Worm (Caenorhabditis elegans) whole organism, young adult: Measurements from ENCODE around the gene rgr-1.

ENCODE experiments used
- C06A6.2 ChIP-seq: fragments of 200-800 bp; sonication (Bioruptor generic); conservative IDR thresholded peaks from 2 replicates; pipeline ENCODE4 v1.3.6; 2022; ENCODE audit warnings: missing genetic modification characterization, missing compliant biosample characterization
- D2030.7 ChIP-seq: fragments of 200-800 bp; sonication (Bioruptor generic); IDR thresholded peaks from 2 replicates; pipeline ENCODE4 v1.3.6; 2022; ENCODE audit warnings: missing genetic modification reagents, missing genetic modification characterization, missing compliant biosample characterization
- F10E7.11 ChIP-seq: sonication (generic microtip); optimal IDR thresholded peaks from 2 replicates; lab custom pipeline; 2017; ENCODE audit warnings: mild to moderate bottlenecking, missing genetic modification characterization, moderate library complexity, missing compliant biosample characterization
- F33H1.4 ChIP-seq: fragments of 200-800 bp; sonication (Bioruptor generic); IDR thresholded peaks from 2 replicates; pipeline ENCODE4 v1.3.6; 2022; ENCODE audit warnings: missing genetic modification reagents, missing genetic modification characterization, missing compliant biosample characterization
- F39B2.1 ChIP-seq: fragments of 200-800 bp; sonication (Bioruptor generic); IDR thresholded peaks from 2 replicates; pipeline ENCODE4 v1.3.6; 2022; ENCODE audit warnings: missing genetic modification reagents, missing genetic modification characterization, missing compliant biosample characterization
- F49E8.2 ChIP-seq: sonication (generic microtip); optimal IDR thresholded peaks from 3 replicates; lab custom pipeline; 2017; ENCODE audit warnings: missing genetic modification characterization, mild to moderate bottlenecking, missing compliant biosample characterization, antibody characterized with exemption, moderate library complexity; ENCODE audit not compliant: insufficient read depth
- K12H6.12 ChIP-seq: fragments of 200-800 bp; sonication (Bioruptor generic); optimal IDR thresholded peaks from 2 replicates; lab custom pipeline; 2018; ENCODE audit warnings: mild to moderate bottlenecking, missing genetic modification characterization, missing compliant biosample characterization
- T26A5.8 ChIP-seq: sonication (generic microtip); optimal IDR thresholded peaks from 2 replicates; lab custom pipeline; 2016; ENCODE audit warnings: missing genetic modification characterization, missing compliant biosample characterization
- ZK185.1 ChIP-seq: sonication (generic microtip); optimal IDR thresholded peaks from 2 replicates; lab custom pipeline; 2016; ENCODE audit warnings: mild to moderate bottlenecking, missing genetic modification characterization, missing compliant biosample characterization; ENCODE audit not compliant: poor library complexity, severe bottlenecking
- athp-1 ChIP-seq: sonication (generic microtip); optimal IDR thresholded peaks from 2 replicates; lab custom pipeline; 2017; ENCODE audit warnings: mild to moderate bottlenecking, missing genetic modification characterization, missing compliant biosample characterization
- attf-3 ChIP-seq: fragments of 200-800 bp; sonication (Bioruptor generic); conservative IDR thresholded peaks from 2 replicates; pipeline ENCODE4 v1.3.6; 2022; ENCODE audit warnings: missing genetic modification reagents, missing genetic modification characterization, missing compliant biosample characterization
- cebp-2 ChIP-seq: fragments of 200-800 bp; sonication (Bioruptor generic); IDR thresholded peaks from 2 replicates; pipeline ENCODE4 v1.3.6; 2022; ENCODE audit warnings: missing genetic modification characterization, missing compliant biosample characterization
- ceh-40 ChIP-seq: fragments of 200-800 bp; sonication (Bioruptor generic); IDR thresholded peaks from 2 replicates; pipeline ENCODE4 v1.3.6; 2022; ENCODE audit warnings: missing genetic modification characterization, missing compliant biosample characterization
- ceh-79 ChIP-seq: sonication (generic microtip); optimal IDR thresholded peaks from 2 replicates; lab custom pipeline; 2017; ENCODE audit warnings: mild to moderate bottlenecking, missing genetic modification characterization, missing compliant biosample characterization
- chd-7 ChIP-seq: sonication (generic microtip); optimal IDR thresholded peaks from 2 replicates; lab custom pipeline; 2016; ENCODE audit warnings: mild to moderate bottlenecking, missing genetic modification characterization, moderate library complexity, missing compliant biosample characterization
- dpl-1 ChIP-seq: fragments of 150-350 bp; optimal IDR thresholded peaks from 2 replicates; lab custom pipeline; 2014; ENCODE audit warnings: missing biosample characterization, missing genetic modification reagents, missing genetic modification characterization
- egrh-3 ChIP-seq: fragments of 200-800 bp; sonication (Bioruptor generic); IDR thresholded peaks from 2 replicates; pipeline ENCODE4 v1.3.6; 2022; ENCODE audit warnings: missing genetic modification reagents, missing genetic modification characterization, missing compliant biosample characterization
- ekl-4 ChIP-seq: fragments of 200-800 bp; sonication (Bioruptor generic); IDR thresholded peaks from 2 replicates; pipeline ENCODE4 v1.3.6; 2022; ENCODE audit warnings: missing genetic modification reagents, missing genetic modification characterization, missing compliant biosample characterization
- him-1 ChIP-seq: sonication (generic microtip); optimal IDR thresholded peaks from 2 replicates; lab custom pipeline; 2016; ENCODE audit warnings: missing genotype, missing genetic modification reagents, missing genetic modification characterization, missing compliant biosample characterization
- hmg-1.2 ChIP-seq: fragments of 200-800 bp; sonication (Bioruptor generic); IDR thresholded peaks from 2 replicates; pipeline ENCODE4 v1.3.6; 2022; ENCODE audit warnings: missing genetic modification reagents, missing genetic modification characterization, missing compliant biosample characterization
- lag-1 ChIP-seq: fragments of 200-800 bp; sonication (Bioruptor generic); IDR thresholded peaks from 2 replicates; pipeline ENCODE4 v1.3.6; 2022; ENCODE audit warnings: missing genetic modification reagents, missing genetic modification characterization, missing compliant biosample characterization
- let-607 ChIP-seq, 2 experiments: fragments of 200-800 bp in 1 of 2; sonication (Bioruptor generic) in 1 of 2; sonication (generic microtip) in 1 of 2; optimal IDR thresholded peaks; 2 replicates each; lab custom pipeline; 2016 to 2018; ENCODE audit warnings: mild to moderate bottlenecking in 2 of 2, missing compliant biosample characterization in 2 of 2, missing genetic modification characterization in 2 of 2, moderate library complexity in 2 of 2, missing genotype in 1 of 2
- lin-35 ChIP-seq, 3 experiments: fragments of 150-350 bp in 2 of 3; sonication (generic microtip) in 1 of 3; optimal IDR thresholded peaks; 2 replicates each; lab custom pipeline; 2014 to 2018; ENCODE audit warnings: missing biosample characterization in 3 of 3, missing genetic modification characterization in 3 of 3, missing genetic modification reagents in 3 of 3
- lin-40 ChIP-seq: sonication (generic microtip); optimal IDR thresholded peaks from 2 replicates; lab custom pipeline; 2016; ENCODE audit warnings: missing genetic modification characterization, mild to moderate bottlenecking, missing compliant biosample characterization, missing genotype, missing genetic modification reagents
- lsy-27 ChIP-seq: sonication (generic microtip); optimal IDR thresholded peaks from 2 replicates; lab custom pipeline; 2017; ENCODE audit warnings: missing genetic modification characterization, mild to moderate bottlenecking, missing compliant biosample characterization, antibody characterized with exemption, missing genotype, borderline replicate concordance; ENCODE audit not compliant: insufficient read depth
- madf-8 ChIP-seq: fragments of 200-800 bp; sonication (Bioruptor generic); conservative IDR thresholded peaks from 2 replicates; pipeline ENCODE4 v1.3.6; 2022; ENCODE audit warnings: missing genetic modification reagents, missing genetic modification characterization, missing compliant biosample characterization
- mcd-1 ChIP-seq: fragments of 200-800 bp; sonication (Bioruptor generic); IDR thresholded peaks from 2 replicates; pipeline ENCODE4 v1.3.6; 2022; ENCODE audit warnings: missing genetic modification reagents, missing genetic modification characterization, missing compliant biosample characterization
- nfyb-1 ChIP-seq: fragments of 200-800 bp; sonication (Bioruptor generic); IDR thresholded peaks from 2 replicates; pipeline ENCODE4 v1.3.6; 2022; ENCODE audit warnings: missing genetic modification reagents, missing genetic modification characterization, missing compliant biosample characterization
- nhr-120 ChIP-seq: fragments of 200-800 bp; sonication (Bioruptor generic); IDR thresholded peaks from 2 replicates; pipeline ENCODE4 v1.3.6; 2022; ENCODE audit warnings: missing genetic modification characterization, missing compliant biosample characterization
- nhr-80 ChIP-seq: sonication (generic microtip); optimal IDR thresholded peaks from 2 replicates; lab custom pipeline; 2016; ENCODE audit warnings: missing genetic modification characterization, missing compliant biosample characterization
- rcor-1 ChIP-seq: fragments of 200-800 bp; sonication (Bioruptor generic); IDR thresholded peaks from 2 replicates; pipeline ENCODE4 v1.3.6; 2022; ENCODE audit warnings: missing genetic modification reagents, missing genetic modification characterization, missing compliant biosample characterization
- snpc-1.1 ChIP-seq: sonication (generic microtip); optimal IDR thresholded peaks from 2 replicates; lab custom pipeline; 2017; ENCODE audit warnings: missing genetic modification characterization, mild to moderate bottlenecking, missing compliant biosample characterization, antibody characterized with exemption, moderate library complexity, missing genotype, missing genetic modification reagents; ENCODE audit not compliant: insufficient read depth
- snpc-4 ChIP-seq, 5 experiments: fragments of 150-350 bp in 1 of 5; sonication (generic microtip) in 4 of 5; optimal IDR thresholded peaks; 2 replicates each; lab custom pipeline; 2014 to 2018; ENCODE audit warnings: missing genetic modification characterization in 5 of 5, missing biosample characterization in 3 of 5, antibody characterized with exemption in 2 of 5, mild to moderate bottlenecking in 2 of 5, missing compliant biosample characterization in 2 of 5, missing genotype in 2 of 5, moderate library complexity in 2 of 5, missing genetic modification reagents in 1 of 5
- sptf-2 ChIP-seq: fragments of 200-800 bp; sonication (Bioruptor generic); optimal IDR thresholded peaks from 2 replicates; lab custom pipeline; 2018; ENCODE audit warnings: mild to moderate bottlenecking, missing genetic modification characterization, missing compliant biosample characterization
- tbp1 ChIP-seq: fragments of 200-800 bp; sonication (Bioruptor generic); optimal IDR thresholded peaks from 2 replicates; lab custom pipeline; 2018; ENCODE audit warnings: mild to moderate bottlenecking, missing genetic modification characterization, missing compliant biosample characterization
- tbx-9 ChIP-seq: sonication (generic microtip); optimal IDR thresholded peaks from 2 replicates; lab custom pipeline; 2016; ENCODE audit warnings: borderline replicate concordance, missing genetic modification characterization, inconsistent platforms, missing compliant biosample characterization
- ztf-26 ChIP-seq: sonication (generic microtip); optimal IDR thresholded peaks from 2 replicates; lab custom pipeline; 2017; ENCODE audit warnings: missing genetic modification characterization, missing compliant biosample characterization
- ztf-28 ChIP-seq: fragments of 200-800 bp; sonication (Bioruptor generic); IDR thresholded peaks from 2 replicates; pipeline ENCODE4 v1.3.6; 2022; ENCODE audit warnings: missing genetic modification reagents, missing genetic modification characterization, missing compliant biosample characterization

rgr-1 gene

DNA sequence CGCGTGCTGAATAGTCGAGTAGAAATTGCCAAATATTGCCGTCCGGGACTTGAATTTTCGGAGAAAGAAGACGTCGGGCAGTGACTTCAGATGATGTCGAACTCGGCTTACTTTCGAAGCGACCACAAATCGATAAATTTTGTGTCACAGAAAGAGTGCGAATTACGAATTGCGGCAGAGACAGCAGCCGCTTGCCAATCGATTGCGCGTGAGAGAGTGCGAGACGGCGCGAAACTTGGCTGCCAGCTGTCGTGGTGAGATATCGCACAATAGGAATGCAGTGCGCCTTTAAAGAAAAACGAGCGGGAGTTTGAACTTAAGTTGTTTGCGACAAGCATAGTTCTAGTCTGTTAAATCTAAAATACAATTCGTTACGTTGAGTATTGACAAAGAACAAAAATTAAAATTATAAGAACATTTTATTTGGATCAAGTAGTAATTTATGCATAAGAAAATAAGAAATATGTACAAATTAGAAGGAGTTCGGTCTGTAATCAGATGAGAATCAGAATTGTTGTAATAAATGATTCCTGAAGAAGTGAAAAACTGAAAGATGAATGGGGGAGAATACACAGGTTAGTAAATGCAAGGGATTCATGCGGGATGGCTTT is 50.0 kb downstream of the rgr-1 start, which contains the start of gene pir-2 (continued):
- TF ChIP-seq F49E8.2 (peak; percentile 29), attf-3 (GFP tag; lab: Robert Waterston, UW) (peak; percentile 55; the same call in 1 of the 2 replicates), egrh-3 (GFP tag; lab: Robert Waterston, UW) (0 out of 2 replicates have a peak, but pooled peaks have one; percentile 9), F10E7.11 (tag; lab: Kevin White, UChicago) (no peak), ceh-40 (GFP tag; lab: Robert Waterston, UW) (no peak), T26A5.8 (tag; lab: Kevin White, UChicago) (no peak), athp-1 (tag; lab: Kevin White, UChicago) (peak; percentile 52), chd-7 (tag; lab: Kevin White, UChicago) (no peak), him-1 (tag; lab: Kevin White, UChicago) (no peak), snpc-4 (GFP tag; optimal IDR thresholded peaks at IDR 0.05; lab: Kevin White, UChicago) (no peak), snpc-4 (tag; optimal IDR thresholded peaks at IDR 0.05; lab: Kevin White, UChicago) (peak in 3 of 4 experiments; percentile 30 to 56 (median 53)), F39B2.1 (GFP tag; lab: Robert Waterston, UW) (no peak), let-607 (tag; optimal IDR thresholded peaks at IDR 0.05; lab: Kevin White, UChicago) (peak in 1 of 2 experiments; percentile 19), mcd-1 (peak; percentile 80), ceh-79 (no peak), tbx-9 (no peak), F33H1.4 (GFP tag; lab: Robert Waterston, UW) (peak; percentile 86), nhr-120 (no peak), tbp1 (GFP tag; lab: Kevin White, UChicago) (peak; percentile 43), ztf-26 (tag; lab: Kevin White, UChicago) (no peak), snpc-1.1 (tag; lab: Kevin White, UChicago) (no peak), lin-40 (tag; lab: Kevin White, UChicago) (peak; percentile 76), cebp-2 (GFP tag; lab: Robert Waterston, UW) (no peak), C06A6.2 (GFP tag; lab: Robert Waterston, UW) (no peak), lin-35 (GFP tag; optimal IDR thresholded peaks at IDR 0.05; lab: Kevin White, UChicago) (peak; percentile 3 to 89 (median 19)), dpl-1 (GFP tag; lab: Kevin White, UChicago) (peak; percentile 85), rcor-1 (GFP tag; lab: Robert Waterston, UW) (peak; percentile 43; the same call in 1 of the 2 replicates), sptf-2 (no peak), hmg-1.2 (peak; percentile 57), ekl-4 (peak; percentile 62), nhr-80 (tag; lab: Kevin White, UChicago) (peak; percentile 22), ztf-28 (GFP tag; lab: Robert Waterston, UW) (0 out of 2 replicates have a peak, but pooled peaks have one; percentile 52), D2030.7 (GFP tag; lab: Robert Waterston, UW) (0 out of 2 replicates have a peak, but pooled peaks have one; percentile 16), lsy-27 (tag; lab: Kevin White, UChicago) (no peak), madf-8 (GFP tag; lab: Robert Waterston, UW) (peak; percentile 52), K12H6.12 (tag; lab: Kevin White, UChicago) (peak; percentile 40), ZK185.1 (tag; lab: Kevin White, UChicago) (peak; percentile 41), lag-1 (no peak), nfyb-1 (GFP tag; lab: Robert Waterston, UW) (peak; percentile 87)
- TF ChIP-seq, all 124 proteins: peak for 39
